Fruit fly (Drosophila melanogaster): ENCODE results near the gene Ag5r2.
A peak's percentile ranks its signal among the peaks of the same experiment; 100 is the strongest.

Ag5r2 gene

DNA sequence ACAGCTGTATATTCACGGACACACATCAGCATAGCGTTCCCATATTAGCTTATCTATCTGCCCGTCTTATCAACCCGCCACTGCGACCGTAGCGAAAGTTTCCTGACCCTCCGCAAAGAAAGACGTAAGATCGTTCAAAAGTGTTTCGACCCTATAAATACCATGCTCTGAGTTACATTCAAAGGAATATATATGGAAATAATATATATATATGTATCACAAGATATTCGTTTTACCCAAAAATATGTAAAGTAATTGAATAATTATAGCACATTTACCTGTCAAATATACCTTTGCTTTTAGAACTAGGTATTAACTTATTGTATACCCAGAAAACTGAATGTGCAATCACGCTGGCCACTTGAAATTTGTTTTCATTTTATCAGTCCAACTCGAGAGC is 26.6 kb upstream of the Ag5r2 start:
- TF ChIP-seq CG6854 (GFP tag; optimal IDR thresholded peaks at IDR 0.05) (no peak), esn (GFP tag; optimal IDR thresholded peaks at IDR 0.05) (peak; percentile 40), CG31627 (GFP tag; optimal IDR thresholded peaks at IDR 0.05) (no peak), CG9139 (GFP tag; optimal IDR thresholded peaks at IDR 0.05) (no peak), CG32006 (GFP tag; optimal IDR thresholded peaks at IDR 0.05) (peak; percentile 29), fd85E (GFP tag; optimal IDR thresholded peaks at IDR 0.05) (no peak), Sox102F (GFP tag; optimal IDR thresholded peaks at IDR 0.05) (peak; percentile 12), CG11294 (GFP tag; IDR thresholded peaks at IDR 0.05) (no peak), eg (GFP tag; IDR thresholded peaks at IDR 0.05) (no peak), Hr39 (GFP tag; optimal IDR thresholded peaks at IDR 0.05) (no peak), CG34406 (GFP tag; optimal IDR thresholded peaks at IDR 0.05) (peak; percentile 42), CG6792 (GFP tag; optimal IDR thresholded peaks at IDR 0.05) (peak; percentile 17), CG11762 (GFP tag; optimal IDR thresholded peaks at IDR 0.05; ENCODE audit: insufficient read depth) (no peak), lz (GFP tag; optimal IDR thresholded peaks at IDR 0.05) (peak; percentile 17), CG8632 (GFP tag; optimal IDR thresholded peaks at IDR 0.05) (peak; percentile 31), CG3032 (tag; optimal IDR thresholded peaks at IDR 0.05) (no peak), acj6 (GFP tag; optimal IDR thresholded peaks at IDR 0.05) (peak; percentile 28), vri (GFP tag; optimal IDR thresholded peaks at IDR 0.05) (peak; percentile 3), Ets96B (tag; optimal IDR thresholded peaks at IDR 0.05) (peak; percentile 12), svp (GFP tag) (peak; percentile 75), salr (GFP tag; optimal IDR thresholded peaks at IDR 0.05) (no peak), achi (GFP tag; optimal IDR thresholded peaks at IDR 0.05) (peak; percentile 13), topi (GFP tag; optimal IDR thresholded peaks at IDR 0.05) (peak; percentile 2), CG3919 (GFP tag; optimal IDR thresholded peaks at IDR 0.05) (peak; percentile 19), OdsH (GFP tag; optimal IDR thresholded peaks at IDR 0.05) (peak; percentile 17), Eip78C (GFP tag) (peak; percentile 47), cyc (GFP tag; optimal IDR thresholded peaks at IDR 0.05) (peak; percentile 15), CG6276 (GFP tag; optimal IDR thresholded peaks at IDR 0.05) (no peak), Smox (GFP tag; optimal IDR thresholded peaks at IDR 0.05) (peak; percentile 20), Gug (GFP tag; IDR thresholded peaks at IDR 0.05) (0 out of 2 replicates have a peak, but pooled peaks have one; percentile 26), Met (GFP tag; optimal IDR thresholded peaks at IDR 0.05) (peak; percentile 11), CG16779 (tag; optimal IDR thresholded peaks at IDR 0.05) (no peak)

DNA sequence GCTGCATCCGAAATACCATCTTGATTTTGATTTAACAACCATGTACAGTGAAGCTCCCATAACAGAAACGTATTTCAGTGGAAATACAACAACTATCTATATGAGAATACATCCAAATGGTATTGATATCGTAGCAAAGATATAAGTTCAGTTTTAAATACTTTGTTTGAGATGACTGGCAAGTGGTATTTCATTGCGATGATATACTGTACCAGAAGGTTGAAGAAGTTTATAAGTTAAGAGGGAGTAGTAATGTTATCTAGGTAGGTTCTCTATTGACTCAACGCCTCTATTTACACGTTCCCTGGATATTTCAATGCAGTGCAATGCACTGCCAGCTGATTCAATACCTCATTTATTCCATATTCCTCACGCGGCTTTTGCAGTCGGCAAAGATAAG is 21.8 kb upstream of the Ag5r2 start:
- TF ChIP-seq cyc (GFP tag; optimal IDR thresholded peaks at IDR 0.05) (no peak), OdsH (GFP tag; optimal IDR thresholded peaks at IDR 0.05) (peak; percentile 16), fd85E (GFP tag; optimal IDR thresholded peaks at IDR 0.05) (no peak), CG15336 (GFP tag; IDR thresholded peaks at IDR 0.05) (no peak), CG10669 (GFP tag; optimal IDR thresholded peaks at IDR 0.05) (peak; percentile 2), spab (GFP tag; optimal IDR thresholded peaks at IDR 0.05) (no peak), svp (GFP tag) (no peak), Smox (GFP tag; optimal IDR thresholded peaks at IDR 0.05) (no peak), Ets96B (tag; optimal IDR thresholded peaks at IDR 0.05) (no peak), ss (GFP tag; optimal IDR thresholded peaks at IDR 0.05) (no peak), CG31627 (GFP tag; optimal IDR thresholded peaks at IDR 0.05) (no peak), achi (GFP tag; optimal IDR thresholded peaks at IDR 0.05) (no peak), CG6276 (GFP tag; optimal IDR thresholded peaks at IDR 0.05) (no peak), CG3032 (tag; optimal IDR thresholded peaks at IDR 0.05) (no peak), CG9139 (GFP tag; optimal IDR thresholded peaks at IDR 0.05) (no peak), CG3919 (GFP tag; optimal IDR thresholded peaks at IDR 0.05) (no peak), Ets21C (GFP tag; optimal IDR thresholded peaks at IDR 0.05) (no peak), fd59A (GFP tag; optimal IDR thresholded peaks at IDR 0.05) (no peak), Eip78C (GFP tag) (peak; percentile 54), CG8119 (GFP tag; IDR thresholded peaks at IDR 0.05) (no peak), CG7368 (GFP tag; optimal IDR thresholded peaks at IDR 0.05) (no peak), CG8632 (GFP tag; optimal IDR thresholded peaks at IDR 0.05) (no peak), acj6 (GFP tag; optimal IDR thresholded peaks at IDR 0.05) (no peak), topi (GFP tag; optimal IDR thresholded peaks at IDR 0.05) (no peak), esn (GFP tag; optimal IDR thresholded peaks at IDR 0.05) (no peak), CG16779 (tag; optimal IDR thresholded peaks at IDR 0.05) (no peak), fkh (GFP tag; optimal IDR thresholded peaks at IDR 0.05) (no peak), Eip93F (GFP tag; optimal IDR thresholded peaks at IDR 0.05) (no peak), dac (GFP tag; optimal IDR thresholded peaks at IDR 0.05) (no peak), CG11762 (GFP tag; optimal IDR thresholded peaks at IDR 0.05; ENCODE audit: insufficient read depth) (no peak), vri (GFP tag; optimal IDR thresholded peaks at IDR 0.05) (no peak), CG4318 (GFP tag; optimal IDR thresholded peaks at IDR 0.05) (no peak), CG1621 (tag; optimal IDR thresholded peaks at IDR 0.05) (no peak), Gug (GFP tag; IDR thresholded peaks at IDR 0.05) (no peak), Hr38 (GFP tag; optimal IDR thresholded peaks at IDR 0.05) (no peak), Blimp-1 (GFP tag; optimal IDR thresholded peaks at IDR 0.05) (no peak), eg (GFP tag; IDR thresholded peaks at IDR 0.05) (peak; percentile 45; the same call in 2 of the 3 replicates), CG11902 (GFP tag; optimal IDR thresholded peaks at IDR 0.05) (no peak)

Measured in whole organism, prepupa.